Worm (Caenorhabditis elegans) whole organism, L4 larva: ENCODE results near the gene C50F7.6.

Source experiments
- D1046.2 ChIP-seq: fragments of 200-800 bp; sonication (Bioruptor generic); IDR thresholded peaks from 2 replicates; pipeline ENCODE4 v1.3.6; 2022; ENCODE audit warnings: missing genetic modification characterization, missing compliant biosample characterization
- R02D3.7 ChIP-seq: fragments of 150-350 bp; sonication (generic microtip); optimal IDR thresholded peaks from 3 replicates; lab custom pipeline; 2014; ENCODE audit warnings: missing biosample characterization, missing genetic modification characterization
- Y105C5A.15 ChIP-seq: fragments of 200-800 bp; sonication (Bioruptor generic); IDR thresholded peaks from 2 replicates; pipeline ENCODE4 v1.3.6; 2022; ENCODE audit warnings: missing genetic modification characterization, missing compliant biosample characterization
- Y48G9A.11 ChIP-seq: fragments of 200-800 bp; sonication (Bioruptor generic); IDR thresholded peaks from 2 replicates; pipeline ENCODE4 v1.3.6; 2022; ENCODE audit warnings: missing genetic modification reagents, missing genetic modification characterization, missing compliant biosample characterization
- Y75B8A.6 ChIP-seq: fragments of 200-800 bp; sonication (Bioruptor generic); IDR thresholded peaks from 2 replicates; pipeline ENCODE4 v1.3.6; 2022; ENCODE audit warnings: missing genetic modification reagents, missing genetic modification characterization, missing compliant biosample characterization
- ZK337.2 ChIP-seq: fragments of 200-800 bp; sonication (Bioruptor generic); IDR thresholded peaks from 2 replicates; pipeline ENCODE4 v1.3.6; 2022; ENCODE audit warnings: missing genetic modification reagents, missing genetic modification characterization, missing compliant biosample characterization
- ZK546.5 ChIP-seq, 2 experiments: sonication (generic microtip); optimal IDR thresholded peaks; 2 replicates each; lab custom pipeline; 2017; ENCODE audit warnings: missing biosample characterization in 2 of 2, missing genetic modification characterization in 2 of 2
- aha-1 ChIP-seq: fragments of 150-350 bp; peaks from one replicate; lab custom pipeline; 2014; ENCODE audit warnings: missing biosample characterization, missing genetic modification characterization
- ama-1 ChIP-seq: fragments of 150-350 bp; optimal IDR thresholded peaks from 2 replicates; lab custom pipeline; 2014; ENCODE audit warnings: inconsistent platforms, mixed read lengths
- ceh-20 ChIP-seq: fragments of 200-800 bp; sonication (Bioruptor generic); IDR thresholded peaks from 2 replicates; pipeline ENCODE4 v1.3.6; 2022; ENCODE audit warnings: missing genetic modification reagents, missing genetic modification characterization, missing compliant biosample characterization
- cey-2 ChIP-seq: sonication (generic microtip); optimal IDR thresholded peaks from 3 replicates; lab custom pipeline; 2017; ENCODE audit warnings: missing genetic modification characterization, mild to moderate bottlenecking, missing compliant biosample characterization, antibody characterized with exemption, borderline replicate concordance; ENCODE audit not compliant: insufficient read depth
- daf-16 ChIP-seq, 3 experiments: sonication (generic microtip); optimal IDR thresholded peaks; 2 replicates each; lab custom pipeline; 2016 to 2017; ENCODE audit warnings: missing genetic modification characterization in 3 of 3, missing genetic modification reagents in 3 of 3, mild to moderate bottlenecking in 2 of 3, missing compliant biosample characterization in 2 of 3, missing biosample characterization in 1 of 3, moderate library complexity in 1 of 3
- dmd-6 ChIP-seq: fragments of 200-800 bp; sonication (Bioruptor generic); IDR thresholded peaks from 2 replicates; pipeline ENCODE4 v1.3.6; 2022; ENCODE audit warnings: missing genetic modification reagents, missing genetic modification characterization, missing compliant biosample characterization
- egl-43 ChIP-seq: fragments of 200-800 bp; sonication (Bioruptor generic); IDR thresholded peaks from 2 replicates; pipeline ENCODE4 v1.3.6; 2022; ENCODE audit warnings: missing genetic modification reagents, missing genetic modification characterization, missing compliant biosample characterization
- fos-1 ChIP-seq: fragments of 150-350 bp; optimal IDR thresholded peaks from 2 replicates; lab custom pipeline; 2014; ENCODE audit warnings: missing biosample characterization, missing genetic modification characterization
- gei-8 ChIP-seq: fragments of 200-800 bp; sonication (Bioruptor generic); optimal IDR thresholded peaks from 2 replicates; lab custom pipeline; 2018; ENCODE audit warnings: mild to moderate bottlenecking, missing genetic modification characterization, missing compliant biosample characterization
- hlh-30 ChIP-seq: sonication (generic microtip); optimal IDR thresholded peaks from 2 replicates; lab custom pipeline; 2017; ENCODE audit warnings: antibody characterized with exemption, mild to moderate bottlenecking, missing genetic modification characterization, missing compliant biosample characterization; ENCODE audit not compliant: insufficient read depth
- jun-1 ChIP-seq: fragments of 150-350 bp; optimal IDR thresholded peaks from 2 replicates; lab custom pipeline; 2014; ENCODE audit warnings: missing biosample characterization, missing genetic modification reagents, missing genetic modification characterization
- lin-13 ChIP-seq: fragments of 150-350 bp; optimal IDR thresholded peaks from 2 replicates; lab custom pipeline; 2014; ENCODE audit warnings: missing biosample characterization, missing genetic modification reagents, missing genetic modification characterization
- lin-29 ChIP-seq: fragments of 200-800 bp; sonication (Bioruptor generic); IDR thresholded peaks from 2 replicates; pipeline ENCODE4 v1.3.6; 2022; ENCODE audit warnings: missing genetic modification reagents, missing genetic modification characterization, missing compliant biosample characterization
- madf-5 ChIP-seq, 2 experiments: fragments of 200-800 bp; sonication (Bioruptor generic); IDR thresholded peaks; 2 replicates each; pipeline ENCODE4 v1.3.6; 2022; ENCODE audit warnings: missing compliant biosample characterization in 2 of 2, missing genetic modification characterization in 2 of 2
- mdl-1 ChIP-seq, 2 experiments: fragments of 150-350 bp in 1 of 2; sonication (generic microtip) in 1 of 2; optimal IDR thresholded peaks; 2 replicates each; lab custom pipeline; 2014 to 2017; ENCODE audit warnings: missing biosample characterization in 2 of 2, missing genetic modification characterization in 2 of 2
- mxl-3 ChIP-seq: fragments of 200-800 bp; sonication (Bioruptor generic); optimal IDR thresholded peaks from 2 replicates; lab custom pipeline; 2018; ENCODE audit warnings: mild to moderate bottlenecking, missing genetic modification characterization, missing compliant biosample characterization
- nhr-102 ChIP-seq: sonication (generic microtip); optimal IDR thresholded peaks from 2 replicates; lab custom pipeline; 2016; ENCODE audit warnings: mild to moderate bottlenecking, missing genetic modification characterization, moderate library complexity, missing compliant biosample characterization
- nhr-111 ChIP-seq: fragments of 200-800 bp; sonication (Bioruptor generic); optimal IDR thresholded peaks from 2 replicates; lab custom pipeline; 2018; ENCODE audit warnings: mild to moderate bottlenecking, missing genetic modification characterization, missing compliant biosample characterization
- nhr-28 ChIP-seq: fragments of 150-350 bp; optimal IDR thresholded peaks from 2 replicates; lab custom pipeline; 2014; ENCODE audit warnings: missing biosample characterization, missing genetic modification characterization
- nhr-48 ChIP-seq: sonication (generic microtip); optimal IDR thresholded peaks from 2 replicates; lab custom pipeline; 2016; ENCODE audit warnings: mild to moderate bottlenecking, missing genetic modification characterization, missing compliant biosample characterization
- pqm-1 ChIP-seq: sonication (generic microtip); optimal IDR thresholded peaks from 2 replicates; lab custom pipeline; 2017; ENCODE audit warnings: missing biosample characterization, missing genetic modification characterization
- rbr-2 ChIP-seq: sonication (generic microtip); optimal IDR thresholded peaks from 2 replicates; lab custom pipeline; 2016; ENCODE audit warnings: missing genotype, missing genetic modification characterization, missing compliant biosample characterization
- snpc-1.2 ChIP-seq: fragments of 200-800 bp; sonication (Bioruptor generic); IDR thresholded peaks from 2 replicates; pipeline ENCODE4 v1.3.6; 2022; ENCODE audit warnings: missing genetic modification reagents, missing genetic modification characterization, missing compliant biosample characterization
- spr-1 ChIP-seq: sonication (generic microtip); optimal IDR thresholded peaks from 2 replicates; lab custom pipeline; 2016; ENCODE audit warnings: mild to moderate bottlenecking, missing genetic modification characterization, missing compliant biosample characterization
- tag-97 ChIP-seq: fragments of 200-800 bp; sonication (Bioruptor generic); IDR thresholded peaks from 2 replicates; pipeline ENCODE4 v1.3.6; 2022; ENCODE audit warnings: missing genetic modification characterization, missing compliant biosample characterization
- tra-1 ChIP-seq: fragments of 200-800 bp; sonication (Bioruptor generic); IDR thresholded peaks from 2 replicates; pipeline ENCODE4 v1.3.6; 2022; ENCODE audit warnings: missing genetic modification reagents, missing genetic modification characterization, missing compliant biosample characterization
- unc-39 ChIP-seq: sonication (generic microtip); optimal IDR thresholded peaks from 2 replicates; lab custom pipeline; 2017; ENCODE audit warnings: missing biosample characterization, missing genetic modification characterization
- zag-1 ChIP-seq: fragments of 150-350 bp; optimal IDR thresholded peaks from 2 replicates; lab custom pipeline; 2014; ENCODE audit warnings: missing biosample characterization, missing genetic modification characterization
- zip-11 ChIP-seq: fragments of 200-800 bp; sonication (Bioruptor generic); IDR thresholded peaks from 2 replicates; pipeline ENCODE4 v1.3.6; 2022; ENCODE audit warnings: missing genetic modification characterization, missing compliant biosample characterization
- ztf-11 ChIP-seq: fragments of 150-350 bp; optimal IDR thresholded peaks from 2 replicates; lab custom pipeline; 2014; ENCODE audit warnings: missing biosample characterization, missing genetic modification characterization

C50F7.6 gene

DNA sequence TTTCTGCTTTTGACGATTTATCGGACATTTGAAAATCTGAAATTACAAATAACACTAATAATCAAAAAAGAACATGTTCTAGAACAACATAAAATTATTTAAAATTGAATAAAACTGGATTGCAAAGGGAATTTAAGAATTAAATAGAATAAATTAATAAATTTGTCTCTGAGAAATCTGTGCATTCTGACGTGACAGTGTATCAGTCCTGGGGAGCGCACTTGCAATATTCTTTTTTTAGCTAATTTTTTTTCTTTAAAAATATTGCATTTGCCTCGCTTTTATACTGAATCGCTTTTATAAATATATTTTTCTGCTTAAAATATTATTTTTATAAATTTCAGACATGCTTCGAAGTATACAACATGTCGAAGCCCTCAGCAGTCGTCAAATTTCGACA is 13.3 kb downstream of the C50F7.6 start, which contains the start of the genes mrpl-1, emc-6 and mrps-24 (continued):
- TF ChIP-seq hlh-30 (tag; lab: Kevin White, UChicago) (peak; percentile 24), pqm-1 (tag; lab: Kevin White, UChicago) (no peak), Y105C5A.15 (no peak)

DNA sequence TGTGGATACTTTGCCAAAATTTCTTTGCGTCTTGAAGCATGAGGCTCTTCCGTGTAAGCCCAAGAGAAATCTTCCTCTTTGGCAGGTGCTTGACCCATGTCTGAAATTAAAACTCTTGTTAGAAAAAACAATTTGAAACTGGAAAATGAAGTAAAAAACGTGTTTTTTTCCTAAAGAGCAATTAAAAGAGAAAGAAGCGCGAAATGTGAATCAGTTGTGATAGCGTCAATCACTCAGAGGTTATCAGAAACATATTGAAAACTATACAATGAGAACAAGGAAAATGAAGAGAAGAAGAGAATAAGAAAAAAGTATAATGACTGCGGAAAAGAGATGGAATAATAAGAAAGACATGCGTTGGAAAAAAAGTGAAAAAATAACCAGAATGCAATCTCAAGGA is 16.2 kb downstream of the C50F7.6 start, which contains the start of gene F33D4.4:
F33D4.4 (minus strand) TSS at position 101 of the 400 bp plus-strand sequence.
- 0 out of 2 replicates have a peak, but pooled peaks have one; percentile 12 for TF ChIP-seq dmd-6 (GFP tag; lab: Robert Waterston, UW)
- no peak for TF ChIP-seq fos-1 (tag; lab: Kevin White, UChicago)
- no peak for TF ChIP-seq zip-11 (GFP tag; lab: Robert Waterston, UW)
- TF ChIP-seq tra-1: no peak
- no peak for TF ChIP-seq daf-16 (GFP tag; optimal IDR thresholded peaks at IDR 0.05; lab: Kevin White, UChicago)
- TF ChIP-seq daf-16 (tag; optimal IDR thresholded peaks at IDR 0.05; lab: Kevin White, UChicago): no peak
- TF ChIP-seq egl-43 (GFP tag; lab: Robert Waterston, UW): no peak
- TF ChIP-seq ceh-20 (GFP tag; lab: Robert Waterston, UW): no peak
- TF ChIP-seq unc-39 (tag; lab: Kevin White, UChicago): no peak
- TF ChIP-seq ZK337.2 (GFP tag; lab: Robert Waterston, UW): no peak
- no peak for TF ChIP-seq cey-2 (tag; lab: Kevin White, UChicago)
- TF ChIP-seq zag-1: no peak
- peak; percentile 55 for TF ChIP-seq nhr-28 (tag; lab: Kevin White, UChicago)
- no peak for TF ChIP-seq ztf-11
- TF ChIP-seq D1046.2 (GFP tag; lab: Robert Waterston, UW): no peak
- no peak for TF ChIP-seq nhr-48
- no peak for TF ChIP-seq R02D3.7
- no peak for TF ChIP-seq nhr-111 (GFP tag; lab: Kevin White, UChicago)
- no peak for TF ChIP-seq spr-1 (tag; lab: Kevin White, UChicago)

DNA sequence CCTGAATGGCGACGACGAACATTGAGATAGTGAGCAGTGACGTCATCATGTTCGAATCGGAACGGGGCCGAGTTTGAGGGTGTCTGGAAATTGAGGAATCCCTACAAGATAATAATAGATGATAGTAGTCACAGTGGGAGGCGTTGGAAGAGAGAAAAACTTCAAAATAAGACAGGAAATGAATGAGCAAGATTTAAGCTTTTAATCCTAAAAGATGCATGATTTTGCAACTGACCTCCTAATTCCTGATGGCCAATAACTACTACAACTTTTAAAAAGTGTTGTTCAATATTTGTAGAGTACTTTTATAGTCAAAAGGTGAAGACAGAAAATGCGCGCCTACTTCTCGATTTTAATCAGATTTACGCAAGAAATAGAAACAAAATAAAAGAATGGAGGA is 24.7 kb downstream of the C50F7.6 start, which contains the start of gene flp-13:
flp-13 (minus strand) TSS at position 101 of the 400 bp plus-strand sequence.
- TF ChIP-seq ztf-11 (no peak), jun-1 (tag; lab: Kevin White, UChicago) (no peak), mdl-1 (tag; optimal IDR thresholded peaks at IDR 0.05; lab: Kevin White, UChicago) (no peak), snpc-1.2 (GFP tag; lab: Robert Waterston, UW) (no peak), lin-13 (GFP tag; lab: Kevin White, UChicago) (no peak), nhr-102 (no peak), madf-5 (GFP tag; IDR thresholded peaks at IDR 0.05; lab: Robert Waterston, UW) (no peak), egl-43 (GFP tag; lab: Robert Waterston, UW) (no peak), ZK546.5 (tag; optimal IDR thresholded peaks at IDR 0.05; lab: Kevin White, UChicago) (no peak), tag-97 (GFP tag; lab: Robert Waterston, UW) (no peak), mxl-3 (GFP tag; lab: Kevin White, UChicago) (no peak), Y48G9A.11 (no peak), lin-29 (GFP tag; lab: Robert Waterston, UW) (no peak), ama-1 (no peak), Y75B8A.6 (GFP tag; lab: Robert Waterston, UW) (no peak), gei-8 (GFP tag; lab: Kevin White, UChicago) (no peak)

DNA sequence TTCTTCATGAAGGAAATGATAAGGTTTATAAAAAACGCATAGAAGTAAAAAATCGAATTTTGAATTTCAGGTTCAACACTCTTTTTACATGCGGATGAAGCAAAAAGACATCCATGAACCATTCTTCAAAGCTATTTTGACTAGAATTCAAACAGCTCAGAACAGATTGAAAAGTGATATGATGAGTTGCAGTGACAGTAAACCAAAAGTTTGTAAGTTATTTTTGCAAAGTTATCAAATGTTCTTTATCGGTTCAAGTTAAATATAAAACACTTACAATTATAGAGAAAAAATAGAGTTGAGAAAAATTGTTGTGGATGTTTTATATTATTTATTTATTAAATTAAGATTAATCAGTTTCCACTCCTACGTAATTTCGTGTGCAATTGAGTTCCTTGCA is 30.5 kb downstream of the C50F7.6 start:
- TF ChIP-seq rbr-2 (tag; lab: Kevin White, UChicago) (no peak), nhr-111 (GFP tag; lab: Kevin White, UChicago) (no peak), aha-1 (tag; lab: Kevin White, UChicago) (peak; percentile 92)
